Fruit fly (Drosophila melanogaster) whole organism, wandering third instar larva: ENCODE measurements around the gene CG32271.

Source experiments
- CG9705 ChIP-seq: fragments of 200-800 bp; sonication (Bioruptor generic); optimal IDR thresholded peaks from 2 replicates; lab custom pipeline; 2018; ENCODE audit warnings: missing biosample characterization, mild to moderate bottlenecking, missing genetic modification characterization
- Dfd ChIP-seq: fragments of >200 bp; optimal IDR thresholded peaks from 2 replicates; lab custom pipeline; 2017; ENCODE audit warnings: missing biosample characterization, missing genetic modification characterization
- Dif ChIP-seq: fragments of 200-275, 200-300 bp; sonication (Bioruptor generic); optimal IDR thresholded peaks from 2 replicates; lab custom pipeline; 2018; ENCODE audit warnings: missing biosample characterization, missing genetic modification characterization; ENCODE audit not compliant: partially characterized antibody
- GATAd ChIP-seq: sonication (Bioruptor generic); optimal IDR thresholded peaks from 2 replicates; lab custom pipeline; 2016; ENCODE audit warnings: missing biosample characterization, missing genetic modification characterization
- HLH106 ChIP-seq: fragments of 200-800 bp; optimal IDR thresholded peaks from 3 replicates; lab custom pipeline; 2019; ENCODE audit warnings: missing biosample characterization, mild to moderate bottlenecking, missing genetic modification characterization, moderate library complexity
- Hnf4 ChIP-seq: fragments of 200-800 bp; sonication (Bioruptor generic); optimal IDR thresholded peaks from 2 replicates; lab custom pipeline; 2016; ENCODE audit warnings: missing biosample characterization, mild to moderate bottlenecking, missing genetic modification characterization
- Hr78 ChIP-seq: fragments of >200 bp; optimal IDR thresholded peaks from 2 replicates; lab custom pipeline; 2017; ENCODE audit warnings: missing biosample characterization, missing genetic modification characterization
- Hr83 ChIP-seq: fragments of 200-300 bp; sonication (Bioruptor generic); optimal IDR thresholded peaks from 2 replicates; lab custom pipeline; 2016; ENCODE audit warnings: missing biosample characterization, mild to moderate bottlenecking, missing genetic modification characterization, moderate library complexity; ENCODE audit not compliant: poor library complexity, severe bottlenecking
- Jra ChIP-seq: sonication (Bioruptor generic); optimal IDR thresholded peaks from 2 replicates; lab custom pipeline; 2016; ENCODE audit warnings: missing biosample characterization, missing genetic modification characterization
- Mio ChIP-seq: sonication (Bioruptor generic); optimal IDR thresholded peaks from 2 replicates; lab custom pipeline; 2016; ENCODE audit warnings: missing biosample characterization, missing genetic modification characterization
- Myc ChIP-seq: fragments of >200 bp; optimal IDR thresholded peaks from 2 replicates; lab custom pipeline; 2017
- N ChIP-seq: fragments of >200 bp; optimal IDR thresholded peaks from 2 replicates; lab custom pipeline; 2018; ENCODE audit warnings: missing biosample characterization, missing external identifiers, missing genetic modification characterization
- OdsH ChIP-seq: fragments of 200-800 bp; sonication (Bioruptor generic); optimal IDR thresholded peaks from 2 replicates; lab custom pipeline; 2016; ENCODE audit warnings: missing biosample characterization, mild to moderate bottlenecking, missing genetic modification characterization
- Rel ChIP-seq, 2 experiments: fragments of 200-800 bp; sonication (Bioruptor generic) in 1 of 2; optimal IDR thresholded peaks; 2 replicates in 1 of 2; 3 replicates in 1 of 2; lab custom pipeline; 2016 to 2019; ENCODE audit warnings: mild to moderate bottlenecking in 2 of 2, missing biosample characterization in 2 of 2, missing genetic modification characterization in 2 of 2, moderate library complexity in 1 of 2
- Sp1 ChIP-seq: fragments of 200-800 bp; sonication (Bioruptor generic); optimal IDR thresholded peaks from 3 replicates; lab custom pipeline; 2019; ENCODE audit warnings: missing biosample characterization, mild to moderate bottlenecking, missing genetic modification characterization, moderate library complexity
- Vsx2 ChIP-seq: fragments of 200-300, 225-300 bp; sonication (Bioruptor generic); optimal IDR thresholded peaks from 2 replicates; lab custom pipeline; 2018; ENCODE audit warnings: missing biosample characterization, missing genetic modification characterization; ENCODE audit not compliant: partially characterized antibody
- br ChIP-seq: fragments of 200-800 bp; sonication (Bioruptor generic); optimal IDR thresholded peaks from 2 replicates; lab custom pipeline; 2016; ENCODE audit warnings: missing biosample characterization, missing genetic modification characterization
- brk ChIP-seq: fragments of 200-800 bp; sonication (Bioruptor generic); optimal IDR thresholded peaks from 2 replicates; lab custom pipeline; 2016; ENCODE audit warnings: missing biosample characterization, mild to moderate bottlenecking, missing genetic modification characterization
- dl ChIP-seq, 2 experiments: fragments of 175-275, 200-275 bp in 1 of 2; fragments of 200-275 bp in 1 of 2; sonication (Bioruptor generic); optimal IDR thresholded peaks; lab custom pipeline; 2018; ENCODE audit warnings: mild to moderate bottlenecking in 2 of 2, missing biosample characterization in 2 of 2, missing genetic modification characterization in 2 of 2, moderate library complexity in 2 of 2; ENCODE audit not compliant: partially characterized antibody in 2 of 2, insufficient read depth in 1 of 2
- dmrt93B ChIP-seq: fragments of 200-800 bp; sonication (Bioruptor generic); optimal IDR thresholded peaks from 2 replicates; lab custom pipeline; 2018; ENCODE audit warnings: missing biosample characterization, mild to moderate bottlenecking, missing genetic modification characterization
- dsf ChIP-seq: sonication (Bioruptor generic); optimal IDR thresholded peaks from 2 replicates; lab custom pipeline; 2016; ENCODE audit warnings: missing biosample characterization, missing genetic modification characterization, borderline replicate concordance
- ey ChIP-seq: fragments of 200-800 bp; sonication (Bioruptor generic); optimal IDR thresholded peaks from 2 replicates; lab custom pipeline; 2016; ENCODE audit warnings: missing biosample characterization, missing genetic modification characterization
- fru ChIP-seq: fragments of 200-800 bp; sonication (Bioruptor generic); optimal IDR thresholded peaks from 3 replicates; lab custom pipeline; 2016; ENCODE audit warnings: missing biosample characterization, mild to moderate bottlenecking, missing genetic modification characterization
- h ChIP-seq: fragments of 200-800 bp; sonication (Bioruptor generic); optimal IDR thresholded peaks from 3 replicates; lab custom pipeline; 2016; ENCODE audit warnings: missing biosample characterization, mild to moderate bottlenecking, missing genetic modification characterization
- jim ChIP-seq: fragments of 175-275, 200-325 bp; sonication (Bioruptor generic); optimal IDR thresholded peaks from 2 replicates; lab custom pipeline; 2016; ENCODE audit warnings: missing biosample characterization, mild to moderate bottlenecking, missing genetic modification characterization
- lola ChIP-seq: fragments of >200 bp; optimal IDR thresholded peaks from 2 replicates; lab custom pipeline; 2017; ENCODE audit warnings: missing biosample characterization, missing genetic modification characterization
- pan ChIP-seq: fragments of >200 bp; optimal IDR thresholded peaks from 2 replicates; lab custom pipeline; 2017
- psq ChIP-seq: fragments of 200-800 bp; sonication (Bioruptor generic); optimal IDR thresholded peaks from 3 replicates; lab custom pipeline; 2017; ENCODE audit warnings: missing biosample characterization, mild to moderate bottlenecking, missing genetic modification characterization, moderate library complexity
- rgr ChIP-seq: fragments of 200-800 bp; sonication (Bioruptor generic); optimal IDR thresholded peaks from 3 replicates; lab custom pipeline; 2016; ENCODE audit warnings: missing biosample characterization, mild to moderate bottlenecking, missing genetic modification characterization
- usp ChIP-seq: fragments of >200 bp; optimal IDR thresholded peaks from 2 replicates; lab custom pipeline; 2017; ENCODE audit warnings: missing biosample characterization, missing genetic modification characterization
- woc ChIP-seq: sonication (Bioruptor generic); optimal IDR thresholded peaks from 2 replicates; lab custom pipeline; 2016; ENCODE audit warnings: missing biosample characterization, mild to moderate bottlenecking, missing genetic modification characterization

Gene CG32271

DNA sequence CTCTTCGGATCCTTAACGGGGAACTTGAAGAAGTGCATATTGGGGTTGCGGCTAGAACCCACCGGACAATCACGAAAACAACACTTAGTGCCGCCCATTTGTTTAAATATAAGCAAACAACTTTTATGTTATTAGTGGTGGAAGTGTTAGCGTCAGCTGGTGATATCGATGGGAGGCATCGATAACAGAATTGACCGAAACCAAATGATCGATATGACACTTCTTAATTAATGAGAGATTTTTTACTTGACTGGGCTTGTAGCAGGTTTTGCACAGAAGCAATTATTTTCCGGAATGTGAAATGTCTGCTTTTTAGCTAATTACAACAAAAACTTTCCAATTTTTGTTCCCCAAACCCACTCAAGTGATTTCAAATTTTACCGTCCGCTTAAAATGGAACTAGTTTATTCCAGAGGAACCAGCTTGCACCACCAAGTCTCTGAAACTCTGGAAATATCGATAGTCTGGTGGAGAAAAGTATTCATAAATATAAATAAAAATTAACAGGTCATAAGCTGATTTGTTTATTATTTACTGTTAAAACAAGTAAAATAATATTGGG lies 10.5 kb downstream of the CG32271 start, which contains the start of gene CG14965:
TSS of gene CG14965 (minus strand) at position 159 of the 562 bp plus-strand sequence.
- TF ChIP-seq Jra (GFP tag; lab: Kevin White, UChicago): peak; percentile 8
- no peak for TF ChIP-seq dmrt93B (GFP tag; lab: Kevin White, UChicago)
- peak; percentile 76 for TF ChIP-seq Hr83 (GFP tag; lab: Kevin White, UChicago)
- TF ChIP-seq N (GFP tag; lab: Kevin White, UChicago): no peak

DNA sequence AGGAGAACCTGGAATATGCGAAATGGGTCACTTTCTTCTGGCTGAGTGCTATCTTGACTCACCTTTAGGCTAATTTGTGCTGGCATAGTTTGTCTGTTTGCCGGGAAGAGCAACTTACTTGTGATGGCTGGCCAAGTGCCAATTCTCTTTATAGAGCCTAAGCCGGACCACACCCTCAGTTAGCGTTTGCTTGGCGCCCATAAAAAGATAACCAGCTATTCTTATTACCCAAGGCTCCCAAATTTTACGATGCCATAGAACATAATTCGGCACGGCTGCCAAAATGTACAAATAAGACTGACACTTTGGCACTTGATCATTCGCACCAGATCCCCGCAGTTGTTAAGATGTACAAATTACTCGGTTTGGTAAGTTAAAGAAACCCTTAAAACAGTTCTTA lies 13.3 kb downstream of the CG32271 start, which contains the start of the genes CG42525 and CG14958:
TSS of gene CG42525 (minus strand) at position 101 of the 400 bp plus-strand sequence.
TSS of gene CG14958 (plus strand) at position 332 of the 400 bp plus-strand sequence.
- no peak for TF ChIP-seq Hr78 (GFP tag; lab: Kevin White, UChicago)
- TF ChIP-seq OdsH (GFP tag; lab: Kevin White, UChicago): no peak
- TF ChIP-seq woc (GFP tag; lab: Kevin White, UChicago): no peak

DNA sequence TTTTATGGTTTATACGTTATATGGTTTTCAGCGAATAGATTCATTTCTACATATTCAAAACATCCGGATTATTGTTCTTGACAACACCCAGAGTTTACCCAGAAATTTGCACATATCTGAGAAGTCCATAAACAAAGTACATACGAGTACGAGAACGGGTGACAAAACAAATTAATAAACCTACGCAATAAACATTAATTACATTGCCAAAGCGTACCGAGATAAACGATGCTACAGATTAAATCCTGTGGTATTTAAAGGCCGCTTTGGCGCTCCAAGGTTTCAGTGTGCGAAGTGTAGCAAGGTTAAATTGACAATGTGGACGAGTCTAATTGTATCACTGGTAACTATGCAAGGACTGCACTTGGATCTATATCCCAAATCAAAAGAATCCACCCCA lies 15.7 kb downstream of the CG32271 start, which contains the start of gene CG14957:
TSS of gene CG14957 (plus strand) at position 301 of the 400 bp plus-strand sequence.
- no peak for TF ChIP-seq rgr (GFP tag; lab: Kevin White, UChicago)
- TF ChIP-seq Rel (GFP tag; optimal IDR thresholded peaks at IDR 0.05; lab: Kevin White, UChicago): no peak
- no peak for TF ChIP-seq Rel (tag; optimal IDR thresholded peaks at IDR 0.05; lab: Kevin White, UChicago)
- TF ChIP-seq fru (GFP tag; lab: Kevin White, UChicago): no peak
- no peak for TF ChIP-seq Dif (GFP tag; lab: Kevin White, UChicago)
- TF ChIP-seq Hnf4 (GFP tag; lab: Kevin White, UChicago): peak; percentile 18
- TF ChIP-seq Sp1 (GFP tag; lab: Kevin White, UChicago): peak; percentile 31
- peak; percentile 18 for TF ChIP-seq Hr83 (GFP tag; lab: Kevin White, UChicago)

DNA sequence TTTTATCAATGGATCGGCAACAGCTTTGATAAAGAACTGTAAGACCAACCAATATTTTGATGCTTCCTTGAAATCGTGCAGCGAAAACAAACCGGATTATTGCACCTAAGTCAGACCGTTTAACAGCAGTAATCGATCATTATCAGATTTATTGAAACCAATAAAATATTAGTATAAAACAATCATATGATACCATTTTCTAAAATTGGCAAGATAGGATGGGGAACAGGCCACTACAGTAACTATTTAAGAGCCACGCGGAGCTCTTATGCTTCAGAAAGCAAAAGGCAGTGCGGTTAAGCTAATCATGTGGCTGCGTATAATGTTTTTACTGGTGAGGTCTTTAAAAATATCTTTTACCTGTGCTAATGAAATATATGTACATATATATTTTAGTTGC lies 16.6 kb downstream of the CG32271 start, which contains the start of gene CG32284:
TSS of gene CG32284 (plus strand) at position 301 of the 400 bp plus-strand sequence.
- TF ChIP-seq Rel (GFP tag; optimal IDR thresholded peaks at IDR 0.05; lab: Kevin White, UChicago) (no peak), Rel (tag; optimal IDR thresholded peaks at IDR 0.05; lab: Kevin White, UChicago) (no peak), lola (GFP tag; lab: Kevin White, UChicago) (no peak), OdsH (GFP tag; lab: Kevin White, UChicago) (no peak), Dif (GFP tag; lab: Kevin White, UChicago) (no peak), Hr83 (GFP tag; lab: Kevin White, UChicago) (no peak), jim (GFP tag; lab: Kevin White, UChicago) (no peak), fru (GFP tag; lab: Kevin White, UChicago) (no peak), Myc (lab: Kevin White, UChicago) (no peak), br (GFP tag; lab: Kevin White, UChicago) (no peak)

DNA sequence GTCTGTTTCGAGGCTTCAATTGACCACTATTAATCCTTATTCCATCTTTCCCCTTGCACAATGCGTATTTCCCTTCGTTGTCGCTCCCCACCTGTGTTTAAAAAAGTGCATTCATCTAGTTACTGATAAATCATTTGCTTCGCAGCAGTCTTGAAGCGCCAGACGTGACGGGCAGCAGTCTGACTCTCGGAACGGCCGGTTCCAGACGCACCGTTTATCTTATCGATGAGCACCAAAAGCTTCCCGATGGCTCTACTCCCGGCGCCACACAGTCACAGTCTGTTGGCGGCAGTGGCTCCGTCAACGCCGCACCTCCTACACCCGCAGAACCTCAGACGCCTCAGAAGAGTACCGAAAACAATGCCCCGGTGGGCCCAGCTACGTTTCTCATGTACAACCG lies 18.9 kb downstream of the CG32271 start, which contains the start of gene CG42494:
TSS of gene CG42494 (plus strand) at position 301 of the 400 bp plus-strand sequence.
- TF ChIP-seq psq (GFP tag; lab: Kevin White, UChicago) (no peak), Jra (GFP tag; lab: Kevin White, UChicago) (no peak), ey (GFP tag; lab: Kevin White, UChicago) (no peak), h (GFP tag; lab: Kevin White, UChicago) (no peak), N (GFP tag; lab: Kevin White, UChicago) (no peak), Hnf4 (GFP tag; lab: Kevin White, UChicago) (no peak), Dif (GFP tag; lab: Kevin White, UChicago) (no peak), fru (GFP tag; lab: Kevin White, UChicago) (no peak), rgr (GFP tag; lab: Kevin White, UChicago) (no peak), dmrt93B (GFP tag; lab: Kevin White, UChicago) (no peak), dsf (no peak), pan (lab: Kevin White, UChicago) (no peak), lola (GFP tag; lab: Kevin White, UChicago) (no peak), jim (GFP tag; lab: Kevin White, UChicago) (no peak), Dfd (GFP tag; lab: Kevin White, UChicago) (no peak)

DNA sequence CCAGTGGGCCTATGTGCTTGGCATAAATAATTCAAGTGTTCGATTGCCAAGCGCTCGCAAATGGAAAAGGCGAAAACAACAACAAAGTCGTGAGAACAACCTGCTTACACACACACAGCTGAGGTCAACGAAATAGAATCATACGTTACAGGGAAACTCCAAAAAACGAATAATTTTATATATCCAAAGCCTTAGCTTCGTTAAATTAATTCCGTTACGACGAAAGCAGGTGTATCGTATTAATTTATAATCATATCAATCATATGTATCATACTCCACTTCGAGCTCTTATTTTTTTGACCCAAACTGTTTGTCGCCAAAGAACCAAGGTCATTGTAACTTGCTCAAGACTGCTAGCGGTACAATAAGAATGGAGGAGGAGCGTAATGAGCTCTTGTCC lies 23.5 kb downstream of the CG32271 start:
- TF ChIP-seq brk (GFP tag; lab: Kevin White, UChicago) (no peak), Jra (GFP tag; lab: Kevin White, UChicago) (no peak), pan (lab: Kevin White, UChicago) (no peak), Rel (GFP tag; optimal IDR thresholded peaks at IDR 0.05; lab: Kevin White, UChicago) (peak; percentile 64), Rel (tag; optimal IDR thresholded peaks at IDR 0.05; lab: Kevin White, UChicago) (no peak), CG9705 (peak; percentile 48), ey (GFP tag; lab: Kevin White, UChicago) (peak; percentile 84), dl (GFP tag; optimal IDR thresholded peaks at IDR 0.05; lab: Kevin White, UChicago; ENCODE audit: insufficient read depth in 1 of 2, partially characterized antibody in 2 of 2) (no peak), Sp1 (GFP tag; lab: Kevin White, UChicago) (peak; percentile 83), rgr (GFP tag; lab: Kevin White, UChicago) (peak; percentile 89), GATAd (no peak), Myc (lab: Kevin White, UChicago) (no peak), Dif (GFP tag; lab: Kevin White, UChicago) (no peak), dsf (no peak), dmrt93B (GFP tag; lab: Kevin White, UChicago) (peak; percentile 73), lola (GFP tag; lab: Kevin White, UChicago) (no peak), fru (GFP tag; lab: Kevin White, UChicago) (peak; percentile 93), Vsx2 (GFP tag; lab: Kevin White, UChicago) (no peak), Hnf4 (GFP tag; lab: Kevin White, UChicago) (no peak), Mio (no peak), HLH106 (tag; lab: Kevin White, UChicago) (peak; percentile 85), OdsH (GFP tag; lab: Kevin White, UChicago) (peak; percentile 87), N (GFP tag; lab: Kevin White, UChicago) (no peak), usp (GFP tag; lab: Kevin White, UChicago) (no peak)
